Fruit fly (Drosophila melanogaster): ENCODE measurements around the gene CG3078.

DNA sequence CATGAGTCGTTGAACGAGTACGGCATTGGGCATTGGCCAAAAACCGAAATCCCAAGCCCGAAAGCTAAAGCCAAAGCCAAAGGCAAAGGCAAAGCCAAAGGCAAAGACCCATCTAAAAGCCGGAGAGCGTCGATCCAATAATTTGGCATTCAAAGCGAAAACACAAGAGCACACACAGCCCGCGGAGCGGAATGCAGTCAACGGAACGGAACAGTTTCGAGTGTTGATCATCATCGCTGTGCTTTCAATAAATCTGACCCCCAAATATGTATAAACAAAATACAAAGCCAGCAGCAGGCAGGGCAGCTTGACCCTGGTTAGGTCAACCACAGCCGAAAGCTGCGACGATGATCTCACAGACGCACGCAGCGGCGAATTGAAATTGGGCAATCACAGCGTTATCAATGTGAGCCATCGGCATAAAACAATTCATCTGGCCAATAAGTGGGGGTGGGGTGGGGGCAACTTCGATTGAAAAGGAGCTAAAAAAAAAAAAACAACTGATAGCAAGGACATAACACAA, 19.2 kb upstream of the CG3078 start:
- TF ChIP-seq CG10348 (GFP tag; IDR thresholded peaks at IDR 0.05), result no peak
- TF ChIP-seq CG17806 (tag; optimal IDR thresholded peaks at IDR 0.05), result no peak
- TF ChIP-seq D1 (tag; optimal IDR thresholded peaks at IDR 0.05), result no peak
- no peak for TF ChIP-seq CG8301 (tag; optimal IDR thresholded peaks at IDR 0.05)
- no peak for TF ChIP-seq CG14655 (GFP tag; optimal IDR thresholded peaks at IDR 0.05)
- no peak for TF ChIP-seq CG34367 (tag; optimal IDR thresholded peaks at IDR 0.05)
- TF ChIP-seq CG32121 (GFP tag; IDR thresholded peaks at IDR 0.05), result no peak
- TF ChIP-seq rn (GFP tag; IDR thresholded peaks at IDR 0.05), result no peak
- TF ChIP-seq fd96Ca (GFP tag; IDR thresholded peaks at IDR 0.05), result no peak
- TF ChIP-seq CG4496 (GFP tag; IDR thresholded peaks at IDR 0.05), result no peak
- TF ChIP-seq Pif1A (GFP tag; optimal IDR thresholded peaks at IDR 0.05), result no peak
- TF ChIP-seq EcR (GFP tag; optimal IDR thresholded peaks at IDR 0.05), result no peak
